Fruit fly (Drosophila melanogaster): Measurements from ENCODE around the gene Dab.
A peak's percentile ranks its signal among the peaks of the same experiment; 100 is the strongest.

The Dab gene

DNA sequence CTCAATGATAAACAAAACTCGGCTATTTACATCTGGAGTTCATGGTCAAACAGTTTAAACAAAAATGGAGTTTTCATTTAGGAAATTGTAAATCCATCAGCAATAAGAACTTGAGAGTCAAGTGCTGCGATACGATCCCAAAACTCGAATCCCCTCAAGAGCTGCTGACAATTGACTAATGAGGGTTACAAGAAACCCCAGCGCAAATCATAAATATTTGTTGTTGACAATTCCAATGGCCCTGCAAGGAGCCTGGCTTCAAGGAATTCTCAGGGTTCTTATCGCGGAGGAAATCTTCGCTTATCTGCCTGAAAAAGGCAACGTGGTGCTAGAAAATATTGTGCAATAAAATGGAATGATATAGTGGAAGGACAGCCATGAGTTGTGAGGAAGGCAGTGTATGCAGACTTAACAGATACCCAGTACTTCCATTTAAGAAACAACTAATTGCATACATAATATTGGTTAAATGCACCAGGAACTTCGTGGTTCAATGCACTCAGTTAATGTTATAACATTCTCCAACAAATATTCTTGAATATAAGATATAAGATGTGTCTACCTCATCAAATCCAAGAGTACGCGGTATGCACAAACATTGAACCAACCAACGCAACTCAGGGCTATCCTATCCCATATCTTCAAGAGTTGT lies 56.2 kb downstream of the Dab start (continued):
- TF ChIP-seq gt (GFP tag; IDR thresholded peaks at IDR 0.05) = no peak; the same call in 1 of the 2 replicates
- no peak for TF ChIP-seq sima (GFP tag; optimal IDR thresholded peaks at IDR 0.05)
- TF ChIP-seq exex (tag; optimal IDR thresholded peaks at IDR 0.05) = no peak
- no peak for TF ChIP-seq eyg (GFP tag; optimal IDR thresholded peaks at IDR 0.05)
- no peak for TF ChIP-seq ATbp (GFP tag; optimal IDR thresholded peaks at IDR 0.05)
- TF ChIP-seq Ada2b (GFP tag; IDR thresholded peaks at IDR 0.05) = no peak
- TF ChIP-seq scrt (GFP tag; optimal IDR thresholded peaks at IDR 0.05) = no peak
- no peak for TF ChIP-seq ac (GFP tag; optimal IDR thresholded peaks at IDR 0.05)
- TF ChIP-seq ken (GFP tag; IDR thresholded peaks at IDR 0.05) = no peak
- TF ChIP-seq trh (GFP tag; optimal IDR thresholded peaks at IDR 0.05) = no peak
- peak; percentile 55 for TF ChIP-seq fd102C (GFP tag; optimal IDR thresholded peaks at IDR 0.05)
- no peak for TF ChIP-seq Oaz (GFP tag; IDR thresholded peaks at IDR 0.05)
- TF ChIP-seq CG12659 (GFP tag; optimal IDR thresholded peaks at IDR 0.05) = no peak
- TF ChIP-seq pros (GFP tag; optimal IDR thresholded peaks at IDR 0.05) = peak; percentile 88
- TF ChIP-seq ab (GFP tag; optimal IDR thresholded peaks at IDR 0.05) = no peak
- no peak for TF ChIP-seq CG9932 (GFP tag; IDR thresholded peaks at IDR 0.05)
- no peak for TF ChIP-seq shn (GFP tag; optimal IDR thresholded peaks at IDR 0.05)
- TF ChIP-seq ERR (GFP tag; optimal IDR thresholded peaks at IDR 0.05) = no peak
- peak; percentile 66 for TF ChIP-seq phol (tag; optimal IDR thresholded peaks at IDR 0.05)
- no peak for TF ChIP-seq wdn (GFP tag; IDR thresholded peaks at IDR 0.05)
- TF ChIP-seq chinmo (GFP tag; IDR thresholded peaks at IDR 0.05; ENCODE audit: partially characterized antibody) = no peak
- peak; percentile 69 for TF ChIP-seq dmrt11E (tag; optimal IDR thresholded peaks at IDR 0.05)
- no peak for TF ChIP-seq CG5245 (GFP tag; optimal IDR thresholded peaks at IDR 0.05)
- TF ChIP-seq Atf3 (GFP tag; optimal IDR thresholded peaks at IDR 0.05) = peak; percentile 18
- 0 out of 3 replicates have a peak, but pooled peaks have one; percentile 37 for TF ChIP-seq ci (GFP tag; IDR thresholded peaks at IDR 0.05)
- peak; percentile 34 for TF ChIP-seq org-1 (GFP tag; optimal IDR thresholded peaks at IDR 0.05)
- peak; percentile 78 for TF ChIP-seq Xrp1 (GFP tag; IDR thresholded peaks at IDR 0.05)
- no peak for TF ChIP-seq CG16779 (GFP tag; IDR thresholded peaks at IDR 0.05)
- TF ChIP-seq Myb (GFP tag; optimal IDR thresholded peaks at IDR 0.05) = no peak
- no peak for TF ChIP-seq Lim3 (GFP tag; IDR thresholded peaks at IDR 0.05)
- no peak for TF ChIP-seq MESR4 (GFP tag; optimal IDR thresholded peaks at IDR 0.05)
- no peak for TF ChIP-seq corto (GFP tag; optimal IDR thresholded peaks at IDR 0.05)
- TF ChIP-seq CG1832 (GFP tag; optimal IDR thresholded peaks at IDR 0.05) = no peak
- TF ChIP-seq p53 (GFP tag; optimal IDR thresholded peaks at IDR 0.05) = no peak
- TF ChIP-seq Sry-β (GFP tag; optimal IDR thresholded peaks at IDR 0.05) = no peak
- peak; percentile 32; the same call in 1 of the 2 replicates for TF ChIP-seq lmd (GFP tag; IDR thresholded peaks at IDR 0.05)
- TF ChIP-seq en (GFP tag; optimal IDR thresholded peaks at IDR 0.05) = no peak
- no peak for TF ChIP-seq disco-r (GFP tag; optimal IDR thresholded peaks at IDR 0.05)
- TF ChIP-seq ftz-f1 (GFP tag; optimal IDR thresholded peaks at IDR 0.05) = no peak
- TF ChIP-seq CG9876 (GFP tag; optimal IDR thresholded peaks at IDR 0.05) = no peak
- TF ChIP-seq E2f1 (GFP tag; IDR thresholded peaks at IDR 0.05) = no peak
- peak; percentile 26 for TF ChIP-seq CG10654 (GFP tag; optimal IDR thresholded peaks at IDR 0.05)
- TF ChIP-seq TFAM (GFP tag; optimal IDR thresholded peaks at IDR 0.05) = no peak
- no peak for TF ChIP-seq nom (GFP tag; optimal IDR thresholded peaks at IDR 0.05)
- TF ChIP-seq knrl (GFP tag; IDR thresholded peaks at IDR 0.05; ENCODE audit: partially characterized antibody) = 0 out of 3 replicates have a peak, but pooled peaks have one; percentile 28
- TF ChIP-seq ro (GFP tag; IDR thresholded peaks at IDR 0.05) = no peak
- TF ChIP-seq Pdp1 (GFP tag; optimal IDR thresholded peaks at IDR 0.05) = peak; percentile 44 to 46
- TF ChIP-seq lola (GFP tag; optimal IDR thresholded peaks at IDR 0.05) = peak in 1 of 3 experiments; percentile 44
- TF ChIP-seq croc (GFP tag; conservative IDR thresholded peaks at IDR 0.05) = peak; percentile 32; the same call in 1 of the 3 replicates
- TF ChIP-seq stc (GFP tag; IDR thresholded peaks at IDR 0.05) = no peak
